Worm (Caenorhabditis elegans): ENCODE measurements around the gene npp-22.

The npp-22 gene

ce11 chrV:11695597-11695996 is 37.7 kb downstream of the npp-22 start, which contains the start of gene W05E10.5:
TSS of gene W05E10.5 (minus strand) at chrV:11695697.
- no peak for TF ChIP-seq unc-39 (tag; optimal IDR thresholded peaks at IDR 0.05)
- no peak for TF ChIP-seq sem-4 (tag; optimal IDR thresholded peaks at IDR 0.05)
- TF ChIP-seq nhr-10 (tag; optimal IDR thresholded peaks at IDR 0.05): no peak
- TF ChIP-seq C34F6.9 (tag; optimal IDR thresholded peaks at IDR 0.05): no peak
- TF ChIP-seq egl-27 (tag; optimal IDR thresholded peaks at IDR 0.05): no peak
- TF ChIP-seq dmd-4 (tag; optimal IDR thresholded peaks at IDR 0.05): no peak
- TF ChIP-seq ztf-1 (GFP tag; conservative IDR thresholded peaks at IDR 0.05): no peak
- TF ChIP-seq ceh-82 (tag; optimal IDR thresholded peaks at IDR 0.05): no peak
- TF ChIP-seq sma-3 (GFP tag; optimal IDR thresholded peaks at IDR 0.05): no peak
- no peak for TF ChIP-seq nhr-6 (tag; optimal IDR thresholded peaks at IDR 0.05)
- no peak for TF ChIP-seq blmp-1 (tag; optimal IDR thresholded peaks at IDR 0.05; ENCODE audit: insufficient read depth)
- no peak for TF ChIP-seq skn-1 (tag; optimal IDR thresholded peaks at IDR 0.05)
- no peak for TF ChIP-seq ceh-16 (tag; optimal IDR thresholded peaks at IDR 0.05)

- TF ChIP-seq zag-1 (tag; optimal IDR thresholded peaks at IDR 0.05) (no peak), mab-5 (tag; optimal IDR thresholded peaks at IDR 0.05) (no peak), skn-1 (tag; optimal IDR thresholded peaks at IDR 0.05) (peak; percentile 38), nhr-77 (tag; optimal IDR thresholded peaks at IDR 0.05) (no peak), nhr-10 (tag; optimal IDR thresholded peaks at IDR 0.05) (no peak), unc-39 (tag; optimal IDR thresholded peaks at IDR 0.05) (no peak), F13H6.1 (tag; optimal IDR thresholded peaks at IDR 0.05) (no peak), lin-11 (tag; optimal IDR thresholded peaks at IDR 0.05) (no peak), fos-1 (tag; optimal IDR thresholded peaks at IDR 0.05) (peak; percentile 84)
Measured at ce11 chrV:11691553-11691952, 41.7 kb downstream of the npp-22 start, which contains the start of gene W05E10.1. TSS of gene W05E10.1 (minus strand) at chrV:11691691.

- TF ChIP-seq peb-1 (tag; optimal IDR thresholded peaks at IDR 0.05): no peak
- no peak for TF ChIP-seq ztf-11 (tag; optimal IDR thresholded peaks at IDR 0.05)
- TF ChIP-seq fos-1 (tag; optimal IDR thresholded peaks at IDR 0.05): no peak
- TF ChIP-seq elt-3 (tag; optimal IDR thresholded peaks at IDR 0.05): no peak
- TF ChIP-seq elt-1 (tag; optimal IDR thresholded peaks at IDR 0.05): no peak
- TF ChIP-seq ama-1 (optimal IDR thresholded peaks at IDR 0.05): no peak
Measured at ce11 chrV:11686877-11687276, 46.4 kb downstream of the npp-22 start, which contains the start of gene W05E10.2. TSS of gene W05E10.2 (plus strand) at chrV:11687177.

DNA sequence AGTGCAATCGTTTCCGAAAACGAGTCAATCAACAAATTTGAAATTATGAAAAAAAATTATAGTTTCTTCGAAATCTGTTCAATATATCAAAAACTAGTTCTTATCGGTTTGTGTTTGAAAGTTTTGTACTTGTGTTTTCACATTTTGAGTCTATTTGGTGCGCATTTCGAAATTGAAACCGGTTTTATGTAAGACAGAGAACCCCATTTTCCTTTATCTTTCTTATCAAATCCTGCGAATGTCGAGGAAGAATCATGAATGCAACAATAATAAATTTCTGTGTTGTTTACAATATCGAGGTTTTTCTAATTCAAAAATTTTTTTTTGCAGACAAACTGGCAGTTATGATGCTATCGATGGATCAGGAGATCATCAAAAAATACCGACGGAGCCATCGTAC is 50.4 kb downstream of the npp-22 start:
- no peak for TF ChIP-seq elt-1 (tag; optimal IDR thresholded peaks at IDR 0.05)
- TF ChIP-seq ZK546.5 (tag; optimal IDR thresholded peaks at IDR 0.05): no peak
- TF ChIP-seq aly-2 (tag; optimal IDR thresholded peaks at IDR 0.05): no peak
- TF ChIP-seq nhr-21 (tag; optimal IDR thresholded peaks at IDR 0.05): peak; percentile 10
- TF ChIP-seq nhr-25 (tag; optimal IDR thresholded peaks at IDR 0.05): peak; percentile 21
- TF ChIP-seq nhr-77 (tag; optimal IDR thresholded peaks at IDR 0.05): no peak
- TF ChIP-seq gmeb-1 (tag; optimal IDR thresholded peaks at IDR 0.05): no peak
- TF ChIP-seq mbf-1 (tag; optimal IDR thresholded peaks at IDR 0.05): no peak

Data from whole organism, L2 larva.